Fruit fly (Drosophila melanogaster): ENCODE results near the gene Drak.

Drak gene

DNA sequence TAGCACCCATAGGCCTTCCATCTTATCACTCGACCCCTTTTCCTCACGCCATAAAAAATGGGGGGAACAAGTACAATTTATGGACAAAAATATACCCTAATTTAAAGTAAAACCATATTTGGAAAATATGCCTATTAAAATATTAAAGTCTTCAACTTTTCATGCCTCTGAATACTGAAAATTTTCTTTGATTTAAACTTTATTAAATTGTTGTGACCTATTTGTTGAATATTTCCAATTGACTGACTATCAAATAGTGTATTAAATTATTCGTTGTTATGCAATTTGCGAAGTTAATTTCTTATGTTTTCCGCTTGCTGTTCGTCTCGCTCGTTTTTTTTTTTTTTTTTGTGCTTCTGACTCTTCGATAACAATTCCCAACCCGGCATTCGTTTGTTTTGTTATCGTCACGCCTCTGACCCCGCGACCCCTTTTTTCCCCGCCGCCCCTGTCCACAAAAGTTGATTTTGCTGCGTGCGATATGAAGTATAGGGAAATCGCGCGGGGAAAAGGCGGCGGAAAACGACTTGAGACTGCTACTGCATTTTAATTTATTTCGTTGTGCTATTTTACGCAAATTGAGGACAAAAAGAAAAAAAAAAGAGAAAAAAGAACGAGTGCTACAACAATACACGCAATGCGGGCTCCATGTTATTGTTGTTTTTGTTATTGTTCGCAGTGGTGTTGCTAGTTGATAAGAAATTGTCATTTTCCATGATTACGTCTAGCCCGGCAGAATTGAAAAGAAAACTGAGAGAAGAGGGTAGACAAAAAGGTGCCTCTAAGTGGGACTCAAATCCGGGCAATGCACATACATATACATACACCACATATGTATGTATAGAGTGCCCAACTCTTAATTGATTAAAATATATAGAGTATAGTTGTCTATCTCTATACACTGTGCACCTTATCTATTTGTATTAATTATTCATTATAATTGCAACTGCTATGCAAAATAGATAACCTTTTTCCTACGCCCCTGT is 28.9 kb downstream of the Drak start (continued):
- peak; percentile 14 for TF ChIP-seq CG3281 (GFP tag; optimal IDR thresholded peaks at IDR 0.05)
- TF ChIP-seq CG14860 (GFP tag; IDR thresholded peaks at IDR 0.05; ENCODE audit: partially characterized antibody), result no peak
- TF ChIP-seq Deaf1 (tag; optimal IDR thresholded peaks at IDR 0.05), result peak; percentile 48
- peak; percentile 59 for TF ChIP-seq Ssrp (tag; optimal IDR thresholded peaks at IDR 0.05)
- peak; percentile 84 for TF ChIP-seq CG2678 (tag; optimal IDR thresholded peaks at IDR 0.05)
- TF ChIP-seq exex (tag; optimal IDR thresholded peaks at IDR 0.05), result peak; percentile 48
- no peak for TF ChIP-seq corto (GFP tag; optimal IDR thresholded peaks at IDR 0.05)
- peak; percentile 46 for TF ChIP-seq CG1602 (GFP tag; optimal IDR thresholded peaks at IDR 0.05)
- no peak for TF ChIP-seq Atf-2 (GFP tag; optimal IDR thresholded peaks at IDR 0.05)
- peak; percentile 82 for TF ChIP-seq Sox102F (GFP tag; optimal IDR thresholded peaks at IDR 0.05)
- peak; percentile 13 for TF ChIP-seq trh (GFP tag; optimal IDR thresholded peaks at IDR 0.05)
- peak; percentile 68 for TF ChIP-seq CG7839 (tag; optimal IDR thresholded peaks at IDR 0.05)
- TF ChIP-seq Dad (GFP tag; optimal IDR thresholded peaks at IDR 0.05), result no peak
- peak; percentile 37; the same call in 1 of the 2 replicates for TF ChIP-seq ara (GFP tag; IDR thresholded peaks at IDR 0.05)
- TF ChIP-seq mam (GFP tag; optimal IDR thresholded peaks at IDR 0.05), result peak; percentile 49
- TF ChIP-seq twi (tag; optimal IDR thresholded peaks at IDR 0.05), result peak; percentile 8
- peak; percentile 46 for TF ChIP-seq trem (tag; optimal IDR thresholded peaks at IDR 0.05)
- peak; percentile 44 for TF ChIP-seq nerfin-1 (tag; optimal IDR thresholded peaks at IDR 0.05)
- TF ChIP-seq run (tag; optimal IDR thresholded peaks at IDR 0.05), result peak; percentile 44
- peak; percentile 62 for TF ChIP-seq Hr3 (GFP tag; optimal IDR thresholded peaks at IDR 0.05)
- TF ChIP-seq lmd (GFP tag; IDR thresholded peaks at IDR 0.05), result peak; percentile 56
- TF ChIP-seq CG2889 (GFP tag; IDR thresholded peaks at IDR 0.05), result 0 out of 3 replicates have a peak, but pooled peaks have one; percentile 36
- TF ChIP-seq CG33213 (GFP tag; optimal IDR thresholded peaks at IDR 0.05), result no peak
- TF ChIP-seq fd96Cb (tag; optimal IDR thresholded peaks at IDR 0.05), result peak; percentile 67
- TF ChIP-seq Atf6 (GFP tag; IDR thresholded peaks at IDR 0.05), result peak; percentile 56; the same call in 1 of the 2 replicates
- peak; percentile 62 for TF ChIP-seq CG17385 (GFP tag; optimal IDR thresholded peaks at IDR 0.05)
- no peak for TF ChIP-seq CG1647 (GFP tag; optimal IDR thresholded peaks at IDR 0.05)
- TF ChIP-seq ATbp (GFP tag; optimal IDR thresholded peaks at IDR 0.05), result peak; percentile 66
- TF ChIP-seq HLH3B (GFP tag; IDR thresholded peaks at IDR 0.05), result peak; percentile 73
- TF ChIP-seq grn (GFP tag; optimal IDR thresholded peaks at IDR 0.05), result no peak
- TF ChIP-seq lab (GFP tag; optimal IDR thresholded peaks at IDR 0.05), result peak; percentile 78
- peak; percentile 71 for TF ChIP-seq Ada2b (GFP tag; IDR thresholded peaks at IDR 0.05)
- TF ChIP-seq CrebB (tag; optimal IDR thresholded peaks at IDR 0.05), result peak; percentile 1
- TF ChIP-seq org-1 (GFP tag; optimal IDR thresholded peaks at IDR 0.05), result peak; percentile 23
- peak; percentile 21; the same call in 1 of the 2 replicates for TF ChIP-seq Adf1 (GFP tag; IDR thresholded peaks at IDR 0.05)
- TF ChIP-seq MESR4 (GFP tag; optimal IDR thresholded peaks at IDR 0.05), result no peak
- TF ChIP-seq CG18476 (GFP tag; optimal IDR thresholded peaks at IDR 0.05), result peak; percentile 36
- TF ChIP-seq CG4820 (GFP tag; optimal IDR thresholded peaks at IDR 0.05), result peak; percentile 56
- peak; percentile 57 for TF ChIP-seq Fer1 (GFP tag; optimal IDR thresholded peaks at IDR 0.05)
- TF ChIP-seq CG10979 (tag; optimal IDR thresholded peaks at IDR 0.05), result peak; percentile 65
- peak; percentile 26 for TF ChIP-seq nom (GFP tag; optimal IDR thresholded peaks at IDR 0.05)
- peak; percentile 31 for TF ChIP-seq NfI (GFP tag; optimal IDR thresholded peaks at IDR 0.05)
- no peak for TF ChIP-seq Gug (GFP tag; IDR thresholded peaks at IDR 0.05)
- no peak for TF ChIP-seq shn (GFP tag; optimal IDR thresholded peaks at IDR 0.05)
- no peak for TF ChIP-seq B-H2 (GFP tag; optimal IDR thresholded peaks at IDR 0.05)
- TF ChIP-seq Elba2 (GFP tag; optimal IDR thresholded peaks at IDR 0.05), result no peak
- peak; percentile 65 for TF ChIP-seq CG6689 (GFP tag; IDR thresholded peaks at IDR 0.05)
- peak; percentile 25; the same call in 1 of the 2 replicates for TF ChIP-seq CG9215 (GFP tag; IDR thresholded peaks at IDR 0.05)

Measured in whole organism, embryonic.